Fruit fly (Drosophila melanogaster) whole organism, prepupa: ENCODE measurements around the gene Or33b.

ENCODE experiments used
- CG34406 ChIP-seq: fragments of 200-800 bp; sonication (Bioruptor generic); optimal IDR thresholded peaks from 3 replicates; lab custom pipeline; 2016; ENCODE audit warnings: missing biosample characterization, missing genetic modification characterization
- achi ChIP-seq: fragments of 200-800 bp; sonication (Bioruptor generic); optimal IDR thresholded peaks from 3 replicates; lab custom pipeline; 2016; ENCODE audit warnings: missing biosample characterization, missing genetic modification characterization
- acj6 ChIP-seq: fragments of 200-800 bp; sonication (Bioruptor generic); optimal IDR thresholded peaks from 3 replicates; lab custom pipeline; 2016; ENCODE audit warnings: missing biosample characterization, missing genetic modification characterization

- TF ChIP-seq achi (no peak), CG34406 (no peak), acj6 (GFP tag; lab: Kevin White, UChicago) (no peak)
Observed at dm6 chr2L:11928464-11928863, 7.5 kb upstream of the Or33b start, which contains the start of gene Pde1c.
